Fruit fly (Drosophila melanogaster) whole organism, prepupa: ENCODE measurements around the gene CG6602.

Experiments
- Blimp-1 ChIP-seq: fragments of 200-800 bp; sonication (Bioruptor generic); optimal IDR thresholded peaks from 3 replicates; lab custom pipeline; 2017; ENCODE audit warnings: missing biosample characterization, missing genetic modification characterization, mild to moderate bottlenecking, moderate library complexity, missing genetic modification reagents
- CG8319 ChIP-seq: fragments of 200-800 bp; sonication (Bioruptor generic); optimal IDR thresholded peaks from 3 replicates; lab custom pipeline; 2016; ENCODE audit warnings: missing biosample characterization, missing genetic modification characterization
- Hr39 ChIP-seq: fragments of 200-800 bp; sonication (Bioruptor generic); optimal IDR thresholded peaks from 2 replicates; lab custom pipeline; 2016; ENCODE audit warnings: missing biosample characterization, missing genetic modification characterization
- Hr4 ChIP-seq: fragments of 200-800 bp; sonication (Bioruptor generic); optimal IDR thresholded peaks from 3 replicates; lab custom pipeline; 2016; ENCODE audit warnings: missing biosample characterization, missing genetic modification characterization
- Smox ChIP-seq: fragments of 200-800 bp; sonication (Bioruptor generic); optimal IDR thresholded peaks from 3 replicates; lab custom pipeline; 2016; ENCODE audit warnings: missing biosample characterization, missing genetic modification characterization
- Sox102F ChIP-seq: fragments of 200-800 bp; sonication (Bioruptor generic); optimal IDR thresholded peaks from 2 replicates; lab custom pipeline; 2016; ENCODE audit warnings: missing biosample characterization, mild to moderate bottlenecking, missing genetic modification characterization
- dac ChIP-seq: fragments of 200-800 bp; sonication (Bioruptor generic); optimal IDR thresholded peaks from 2 replicates; lab custom pipeline; 2017; ENCODE audit warnings: missing biosample characterization, mild to moderate bottlenecking, missing genetic modification characterization
- ss ChIP-seq, 2 experiments: fragments of 200-800 bp; sonication (Bioruptor generic); optimal IDR thresholded peaks; 2 replicates in 1 of 2; 3 replicates in 1 of 2; lab custom pipeline; 2017 to 2018; ENCODE audit warnings: mild to moderate bottlenecking in 2 of 2, missing biosample characterization in 2 of 2, missing genetic modification characterization in 2 of 2, moderate library complexity in 1 of 2

- TF ChIP-seq Sox102F (no peak), Hr39 (GFP tag; lab: Kevin White, UChicago) (no peak), Hr4 (GFP tag; lab: Kevin White, UChicago) (peak; percentile 68), CG8319 (GFP tag; lab: Kevin White, UChicago) (no peak), Smox (no peak), Blimp-1 (GFP tag; lab: Kevin White, UChicago) (no peak), dac (GFP tag; lab: Kevin White, UChicago) (no peak), ss (GFP tag; optimal IDR thresholded peaks at IDR 0.05; lab: Kevin White, UChicago) (no peak)
Observed at dm6 chr3L:6084446-6084845, 12.5 kb downstream of the CG6602 start.
